Fruit fly (Drosophila melanogaster): ENCODE data around the gene CG31288.

CG31288 gene

dm6 chr3R:25266751-25267150, 32.6 kb downstream of the CG31288 start:
- TF ChIP-seq jim (GFP tag; optimal IDR thresholded peaks at IDR 0.05) (no peak), ey (GFP tag; optimal IDR thresholded peaks at IDR 0.05) (no peak), fru (GFP tag; optimal IDR thresholded peaks at IDR 0.05) (no peak), dsf (GFP tag; optimal IDR thresholded peaks at IDR 0.05; ENCODE audit: borderline replicate concordance) (no peak)

DNA sequence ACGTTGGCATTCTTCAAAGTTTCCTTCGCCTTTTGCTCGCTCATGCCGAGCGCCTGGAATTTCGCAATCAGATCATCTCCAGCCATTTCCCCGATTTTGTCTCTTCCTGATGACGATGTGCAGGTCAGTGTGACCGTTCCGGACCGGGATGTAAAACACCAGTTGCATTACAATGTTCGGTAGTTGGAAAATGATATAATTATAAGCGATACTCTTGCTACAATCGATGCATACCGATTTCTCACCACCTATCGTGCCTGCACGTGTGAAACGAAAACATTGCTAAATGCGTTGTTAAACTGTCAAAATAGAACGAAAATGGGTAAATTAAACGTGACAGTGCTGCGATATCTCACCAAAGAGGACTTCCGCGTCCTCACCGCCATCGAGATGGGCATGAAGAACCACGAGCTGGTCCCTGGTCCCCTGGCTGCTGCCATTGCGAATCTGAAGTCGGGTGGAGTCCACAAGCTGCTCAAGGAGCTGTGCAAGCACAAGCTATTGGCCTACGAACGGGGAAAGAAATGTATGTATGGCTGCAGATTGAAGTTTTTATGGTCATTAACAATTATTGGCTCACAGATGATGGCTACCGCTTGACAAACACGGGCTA, 33.7 kb downstream of the CG31288 start, which contains the start of the genes GlnRS and RIOK2:
Gene GlnRS (minus strand): TSS at position 133 of the 613 bp plus-strand sequence.
Gene RIOK2 (plus strand): TSS at position 256 of the 613 bp plus-strand sequence.
- TF ChIP-seq lola (GFP tag; optimal IDR thresholded peaks at IDR 0.05) (no peak), N (GFP tag; optimal IDR thresholded peaks at IDR 0.05) (peak; percentile 100), Sp1 (GFP tag; optimal IDR thresholded peaks at IDR 0.05) (peak; percentile 13), jim (GFP tag; optimal IDR thresholded peaks at IDR 0.05) (no peak), HLH106 (tag; optimal IDR thresholded peaks at IDR 0.05) (no peak), Abd-B (GFP tag; optimal IDR thresholded peaks at IDR 0.05) (peak; percentile 59), Rel (GFP tag; optimal IDR thresholded peaks at IDR 0.05) (no peak), Rel (tag; optimal IDR thresholded peaks at IDR 0.05) (peak; percentile 54), Myc (optimal IDR thresholded peaks at IDR 0.05) (peak; percentile 75), Hr78 (GFP tag; optimal IDR thresholded peaks at IDR 0.05) (peak; percentile 79)

dm6 chr3R:25262322-25262761, 37.0 kb downstream of the CG31288 start, which contains the start of the genes Kdsr and CG11858:
TSS of gene Kdsr (minus strand) at chr3R:25262498.
TSS of gene CG11858 (plus strand) at chr3R:25262741.
- no peak for TF ChIP-seq usp (GFP tag; optimal IDR thresholded peaks at IDR 0.05)
- no peak for TF ChIP-seq pan (optimal IDR thresholded peaks at IDR 0.05)
- peak; percentile 55 for TF ChIP-seq OdsH (GFP tag; optimal IDR thresholded peaks at IDR 0.05)
- peak; percentile 52 for TF ChIP-seq psq (GFP tag; optimal IDR thresholded peaks at IDR 0.05)
- no peak for TF ChIP-seq dl (GFP tag; optimal IDR thresholded peaks at IDR 0.05; ENCODE audit: insufficient read depth in 1 of 2, partially characterized antibody in 2 of 2)
- no peak for TF ChIP-seq jim (GFP tag; optimal IDR thresholded peaks at IDR 0.05)
- TF ChIP-seq Rel (GFP tag; optimal IDR thresholded peaks at IDR 0.05): no peak
- peak; percentile 53 for TF ChIP-seq Rel (tag; optimal IDR thresholded peaks at IDR 0.05)
- TF ChIP-seq Vsx2 (GFP tag; optimal IDR thresholded peaks at IDR 0.05; ENCODE audit: partially characterized antibody): no peak
- TF ChIP-seq dmrt93B (GFP tag; optimal IDR thresholded peaks at IDR 0.05): no peak
- peak; percentile 67 for TF ChIP-seq sv (GFP tag; optimal IDR thresholded peaks at IDR 0.05)
- TF ChIP-seq fru (GFP tag; optimal IDR thresholded peaks at IDR 0.05): peak; percentile 75
- no peak for TF ChIP-seq brk (GFP tag; optimal IDR thresholded peaks at IDR 0.05)
- peak; percentile 71 for TF ChIP-seq rgr (GFP tag; optimal IDR thresholded peaks at IDR 0.05)
- no peak for TF ChIP-seq Abd-B (GFP tag; optimal IDR thresholded peaks at IDR 0.05)
- TF ChIP-seq tai (GFP tag; optimal IDR thresholded peaks at IDR 0.05): no peak
- TF ChIP-seq GATAd (GFP tag; optimal IDR thresholded peaks at IDR 0.05): peak; percentile 57
- TF ChIP-seq N (GFP tag; optimal IDR thresholded peaks at IDR 0.05): no peak
- TF ChIP-seq lola (GFP tag; optimal IDR thresholded peaks at IDR 0.05): no peak
- no peak for TF ChIP-seq Hr83 (GFP tag; optimal IDR thresholded peaks at IDR 0.05; ENCODE audit: poor library complexity, severe bottlenecking)
- TF ChIP-seq dsf (GFP tag; optimal IDR thresholded peaks at IDR 0.05; ENCODE audit: borderline replicate concordance): no peak
- no peak for TF ChIP-seq Hnf4 (GFP tag; optimal IDR thresholded peaks at IDR 0.05)
- peak; percentile 99 for TF ChIP-seq Myc (optimal IDR thresholded peaks at IDR 0.05)
- TF ChIP-seq CG9705 (GFP tag; optimal IDR thresholded peaks at IDR 0.05): peak; percentile 72
- TF ChIP-seq Jra (GFP tag; optimal IDR thresholded peaks at IDR 0.05): peak; percentile 62
- peak; percentile 72 for TF ChIP-seq br (GFP tag; optimal IDR thresholded peaks at IDR 0.05)
- peak; percentile 74 for TF ChIP-seq Sp1 (GFP tag; optimal IDR thresholded peaks at IDR 0.05)
- peak; percentile 83 for TF ChIP-seq h (GFP tag; optimal IDR thresholded peaks at IDR 0.05)
- TF ChIP-seq Dfd (GFP tag; optimal IDR thresholded peaks at IDR 0.05): no peak
- TF ChIP-seq ey (GFP tag; optimal IDR thresholded peaks at IDR 0.05): peak; percentile 75
- TF ChIP-seq CG32264 (GFP tag; optimal IDR thresholded peaks at IDR 0.05): peak; percentile 36
- TF ChIP-seq woc (GFP tag; optimal IDR thresholded peaks at IDR 0.05): peak; percentile 93
- TF ChIP-seq sage (GFP tag; optimal IDR thresholded peaks at IDR 0.05): no peak
- peak; percentile 25 to 79 for TF ChIP-seq foxo (GFP tag; optimal IDR thresholded peaks at IDR 0.05)
- peak; percentile 72 for TF ChIP-seq HLH106 (tag; optimal IDR thresholded peaks at IDR 0.05)
